Fruit fly (Drosophila melanogaster) whole organism, embryonic: ENCODE measurements around the gene Plap.
A peak's percentile ranks its signal among the peaks of the same experiment; 100 is the strongest.

ENCODE experiments used
- Atf3 ChIP-seq: fragments of 200-800 bp; sonication (Bioruptor generic); optimal IDR thresholded peaks from 3 replicates; lab custom pipeline; 2016; ENCODE audit warnings: missing biosample characterization, missing genetic modification characterization
- CG10267 ChIP-seq: fragments of 200-800 bp; sonication (Bioruptor generic); optimal IDR thresholded peaks from 2 replicates; lab custom pipeline; 2018; ENCODE audit warnings: missing biosample characterization, mild to moderate bottlenecking, missing genetic modification characterization, moderate library complexity
- CG11695 ChIP-seq: fragments of 200-800 bp; sonication (Bioruptor generic); IDR thresholded peaks from 3 replicates; pipeline ENCODE4 v1.3.6; 2022; ENCODE audit warnings: missing biosample characterization, missing genetic modification characterization
- CG12391 ChIP-seq: fragments of 200-800 bp; sonication (Bioruptor generic); optimal IDR thresholded peaks from 3 replicates; lab custom pipeline; 2018; ENCODE audit warnings: missing biosample characterization, mild to moderate bottlenecking, missing genetic modification characterization, moderate library complexity
- CG14441 ChIP-seq: fragments of 200-800 bp; sonication (Bioruptor generic); IDR thresholded peaks from 2 replicates; pipeline ENCODE4 v1.3.6; 2022; ENCODE audit warnings: missing biosample characterization, missing genetic modification characterization
- CG15479 ChIP-seq: fragments of 200-800 bp; sonication (Bioruptor generic); optimal IDR thresholded peaks from 3 replicates; lab custom pipeline; 2019; ENCODE audit warnings: missing biosample characterization, mild to moderate bottlenecking, missing genetic modification characterization, moderate library complexity
- CG1603 ChIP-seq: fragments of 200-800 bp; sonication (Bioruptor generic); optimal IDR thresholded peaks from 2 replicates; lab custom pipeline; 2019; ENCODE audit warnings: missing biosample characterization, mild to moderate bottlenecking, missing genetic modification characterization, moderate library complexity
- CG16813 ChIP-seq: fragments of 200-800 bp; sonication (Bioruptor generic); IDR thresholded peaks from 3 replicates; pipeline ENCODE4 v1.3.6; 2022; ENCODE audit warnings: missing biosample characterization, missing genetic modification characterization; ENCODE audit not compliant: partially characterized antibody
- CG17802 ChIP-seq: fragments of 200-800 bp; sonication (Bioruptor generic); optimal IDR thresholded peaks from 2 replicates; lab custom pipeline; 2018; ENCODE audit warnings: missing biosample characterization, mild to moderate bottlenecking, missing genetic modification characterization, moderate library complexity
- CG18764 ChIP-seq: fragments of 200-800 bp; sonication (Bioruptor generic); optimal IDR thresholded peaks from 3 replicates; lab custom pipeline; 2016; ENCODE audit warnings: missing biosample characterization, missing genetic modification characterization
- CG30403 ChIP-seq: fragments of 200-800 bp; sonication (Bioruptor generic); optimal IDR thresholded peaks from 3 replicates; lab custom pipeline; 2016; ENCODE audit warnings: missing biosample characterization, missing genetic modification characterization
- CG34422 ChIP-seq: fragments of 200-800 bp; sonication (Bioruptor generic); IDR thresholded peaks from 3 replicates; pipeline ENCODE4 v1.3.6; 2022; ENCODE audit warnings: missing biosample characterization, missing genetic modification characterization
- CG3726 ChIP-seq: fragments of 200-800 bp; sonication (Bioruptor generic); IDR thresholded peaks from 3 replicates; pipeline ENCODE4, ENCODE4 v1.3.6; 2022; ENCODE audit warnings: missing biosample characterization, missing genetic modification characterization
- CG4360 ChIP-seq: fragments of 200-800 bp; sonication (Bioruptor generic); IDR thresholded peaks from 2 replicates; pipeline ENCODE4 v1.3.6; 2022; ENCODE audit warnings: missing biosample characterization, missing genetic modification characterization
- CG4617 ChIP-seq: fragments of 200-800 bp; sonication (Bioruptor generic); optimal IDR thresholded peaks from 3 replicates; lab custom pipeline; 2016; ENCODE audit warnings: missing biosample characterization, missing genetic modification characterization, borderline replicate concordance
- CG4707 ChIP-seq: fragments of 200-800 bp; sonication (Bioruptor generic); optimal IDR thresholded peaks from 2 replicates; lab custom pipeline; 2018; ENCODE audit warnings: missing biosample characterization, mild to moderate bottlenecking, missing genetic modification characterization, moderate library complexity
- Fer2 ChIP-seq: fragments of 200-800 bp; sonication (Bioruptor generic); optimal IDR thresholded peaks from 2 replicates; lab custom pipeline; 2018; ENCODE audit warnings: missing biosample characterization, mild to moderate bottlenecking, missing genetic modification characterization, moderate library complexity
- MESR4 ChIP-seq: fragments of 200-800 bp; sonication (Bioruptor generic); optimal IDR thresholded peaks from 2 replicates; lab custom pipeline; 2018; ENCODE audit warnings: missing biosample characterization, mild to moderate bottlenecking, missing genetic modification characterization, moderate library complexity
- Max ChIP-seq: fragments of 200-800 bp; sonication (Bioruptor generic); optimal IDR thresholded peaks from 2 replicates; lab custom pipeline; 2016; ENCODE audit warnings: missing biosample characterization, mild to moderate bottlenecking, missing genetic modification characterization
- Med ChIP-seq: fragments of 200-800 bp; sonication (Bioruptor generic); peaks from one replicate; lab custom pipeline; 2016; ENCODE audit warnings: missing biosample characterization, missing genetic modification characterization, mild to moderate bottlenecking, inconsistent platforms, moderate library complexity
- NC2α ChIP-seq: fragments of 200-800 bp; sonication (Bioruptor generic); optimal IDR thresholded peaks from 2 replicates; lab custom pipeline; 2016; ENCODE audit warnings: missing biosample characterization, missing genetic modification characterization
- Nf-YA ChIP-seq: fragments of 200-800 bp; sonication (Bioruptor generic); IDR thresholded peaks from 2 replicates; pipeline ENCODE4 v1.3.6; 2022; ENCODE audit warnings: missing biosample characterization, missing genetic modification characterization
- Sin3A ChIP-seq: fragments of >200 bp; optimal IDR thresholded peaks from 2 replicates; lab custom pipeline; 2018
- Sry-δ ChIP-seq: fragments of 200-800 bp; sonication (Bioruptor generic); optimal IDR thresholded peaks from 2 replicates; lab custom pipeline; 2016; ENCODE audit warnings: missing biosample characterization, missing genetic modification characterization
- YL-1 ChIP-seq: fragments of 200-800 bp; sonication (Bioruptor generic); optimal IDR thresholded peaks from 3 replicates; lab custom pipeline; 2017; ENCODE audit warnings: missing biosample characterization, mild to moderate bottlenecking, missing genetic modification characterization
- az2 ChIP-seq: fragments of 200-800 bp; sonication (Bioruptor generic); optimal IDR thresholded peaks from 3 replicates; lab custom pipeline; 2016; ENCODE audit warnings: missing biosample characterization, missing genetic modification characterization
- btn ChIP-seq: fragments of 200-800 bp; sonication (Bioruptor generic); optimal IDR thresholded peaks from 2 replicates; lab custom pipeline; 2016; ENCODE audit warnings: missing biosample characterization, missing genetic modification characterization
- cad ChIP-seq: fragments of >200 bp; optimal IDR thresholded peaks from 2 replicates; lab custom pipeline; 2017; ENCODE audit warnings: missing biosample characterization, missing genetic modification characterization
- cg ChIP-seq: fragments of 200-800 bp; sonication (Bioruptor generic); optimal IDR thresholded peaks from 3 replicates; lab custom pipeline; 2019; ENCODE audit warnings: missing biosample characterization, mild to moderate bottlenecking, missing genetic modification characterization, moderate library complexity
- chinmo ChIP-seq: fragments of 200-800 bp; sonication (Bioruptor generic); IDR thresholded peaks from 4 replicates; pipeline ENCODE4 v1.3.6; 2022; ENCODE audit warnings: missing biosample characterization, missing genetic modification characterization; ENCODE audit not compliant: partially characterized antibody
- crol ChIP-seq: fragments of 200-800 bp; sonication (Bioruptor generic); IDR thresholded peaks from 2 replicates; pipeline ENCODE4 v1.3.6; 2022; ENCODE audit warnings: missing biosample characterization, missing genetic modification characterization
- crp ChIP-seq, 2 experiments: fragments of 200-800 bp; sonication (Bioruptor generic); optimal IDR thresholded peaks; 2 replicates in 1 of 2; 3 replicates in 1 of 2; lab custom pipeline; 2017; ENCODE audit warnings: missing biosample characterization in 2 of 2, missing genetic modification characterization in 2 of 2, mild to moderate bottlenecking in 1 of 2, moderate library complexity in 1 of 2
- gfzf ChIP-seq: fragments of 200-800 bp; sonication (Bioruptor generic); optimal IDR thresholded peaks from 2 replicates; lab custom pipeline; 2016; ENCODE audit warnings: missing biosample characterization, mild to moderate bottlenecking, missing genetic modification characterization, moderate library complexity
- jing ChIP-seq: fragments of 200-800 bp; sonication (Bioruptor generic); optimal IDR thresholded peaks from 2 replicates; lab custom pipeline; 2018; ENCODE audit warnings: missing biosample characterization, mild to moderate bottlenecking, missing genetic modification characterization
- knrl ChIP-seq: fragments of 200-800 bp; sonication (Bioruptor generic); IDR thresholded peaks from 3 replicates; pipeline ENCODE4 v1.3.6; 2022; ENCODE audit warnings: missing biosample characterization, missing genetic modification characterization; ENCODE audit not compliant: partially characterized antibody
- nmo ChIP-seq: fragments of 200-800 bp; sonication (Bioruptor generic); optimal IDR thresholded peaks from 2 replicates; lab custom pipeline; 2018; ENCODE audit warnings: missing biosample characterization, mild to moderate bottlenecking, missing genetic modification characterization, moderate library complexity
- pan ChIP-seq, 4 experiments: fragments of >200 bp in 3 of 4; fragments of 200-800 bp in 1 of 4; sonication (Bioruptor generic) in 1 of 4; optimal IDR thresholded peaks in 3 of 4; IDR thresholded peaks in 1 of 4; 2 replicates each; pipeline versions ENCODE4 v1.3.6 to Lab custom; 2017 to 2022; ENCODE audit warnings: missing biosample characterization in 2 of 4, missing genetic modification characterization in 2 of 4, mixed read lengths in 1 of 4
- scrt ChIP-seq: fragments of 200-800 bp; sonication (Bioruptor generic); optimal IDR thresholded peaks from 2 replicates; lab custom pipeline; 2018; ENCODE audit warnings: missing biosample characterization, mild to moderate bottlenecking, missing genetic modification characterization, moderate library complexity
- ssp ChIP-seq: fragments of 200-800 bp; sonication (Bioruptor generic); IDR thresholded peaks from 2 replicates; pipeline ENCODE4 v1.3.6; 2022; ENCODE audit warnings: missing biosample characterization, missing genetic modification characterization
- trh ChIP-seq: fragments of 200-800 bp; sonication (Bioruptor generic); optimal IDR thresholded peaks from 2 replicates; lab custom pipeline; 2016; ENCODE audit warnings: missing biosample characterization, missing genetic modification characterization
- yki ChIP-seq: fragments of >200 bp; optimal IDR thresholded peaks from 3 replicates; lab custom pipeline; 2018
- zen ChIP-seq: fragments of 200-800 bp; sonication (Bioruptor generic); optimal IDR thresholded peaks from 3 replicates; lab custom pipeline; 2018; ENCODE audit warnings: missing biosample characterization, mild to moderate bottlenecking, missing genetic modification characterization, moderate library complexity

Gene Plap

dm6 chr2L:1128932-1129887 lies 41.0 kb downstream of the Plap start, which contains the start of the genes Pino and TBC1D23 (continued):
- peak; percentile 79 for TF ChIP-seq CG14441
- TF ChIP-seq cad (GFP tag; lab: Kevin White, UChicago), result no peak
- TF ChIP-seq nmo (GFP tag; lab: Kevin White, UChicago), result peak; percentile 89
- no peak for TF ChIP-seq btn
- TF ChIP-seq NC2α (GFP tag; lab: Kevin White, UChicago), result no peak
- TF ChIP-seq CG1603, result peak; percentile 6
- TF ChIP-seq CG18764, result peak; percentile 52
- TF ChIP-seq, all 482 proteins: peak for 293

DNA sequence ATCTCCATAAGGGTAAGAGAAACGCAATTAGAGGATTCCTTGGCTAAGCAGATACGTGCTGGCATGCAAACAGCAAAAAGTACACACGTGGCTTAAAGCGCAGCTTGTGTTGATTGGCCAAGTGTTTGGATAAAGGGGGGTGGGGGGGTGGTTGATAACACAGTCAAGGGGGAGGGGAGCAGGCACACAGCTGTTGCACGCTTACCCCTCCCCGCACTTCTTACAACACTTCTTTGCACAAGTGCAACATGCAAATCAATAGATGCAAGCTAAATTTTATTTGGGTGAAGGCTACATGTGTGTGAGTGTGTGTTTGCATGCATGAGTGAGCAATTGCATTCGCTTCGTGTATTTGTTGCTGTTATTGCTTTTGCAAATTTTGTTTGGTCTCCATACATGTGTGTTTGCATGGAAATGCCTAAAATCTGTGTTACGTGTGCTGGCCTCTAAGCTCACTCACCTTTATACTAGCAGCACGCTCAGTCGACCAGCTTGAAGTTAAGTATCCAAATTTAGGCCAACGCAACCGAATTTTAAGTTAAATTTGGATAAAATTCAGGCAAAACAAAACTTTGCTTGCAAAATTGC lies 41.7 kb downstream of the Plap start:
- TF ChIP-seq Atf3 (GFP tag; lab: Kevin White, UChicago), result no peak
- no peak for TF ChIP-seq Nf-YA (GFP tag; lab: Robert Waterston, UW)
- no peak for TF ChIP-seq CG30403 (GFP tag; lab: Kevin White, UChicago)
- TF ChIP-seq CG15479 (GFP tag; lab: Kevin White, UChicago), result peak; percentile 37
- TF ChIP-seq CG34422 (GFP tag; lab: Robert Waterston, UW), result peak; percentile 43; the same call in 1 of the 3 replicates
- peak; percentile 20 for TF ChIP-seq CG4617 (GFP tag; lab: Kevin White, UChicago)
- TF ChIP-seq scrt (GFP tag; lab: Kevin White, UChicago), result peak; percentile 48
- peak; percentile 22 for TF ChIP-seq cg (GFP tag; lab: Kevin White, UChicago)
- no peak for TF ChIP-seq trh (GFP tag; lab: Kevin White, UChicago)
- no peak for TF ChIP-seq CG3726 (GFP tag; lab: Robert Waterston, UW)
- no peak for TF ChIP-seq az2 (GFP tag; lab: Kevin White, UChicago)
- TF ChIP-seq CG16813 (GFP tag; lab: Robert Waterston, UW), result no peak
- peak in 1 of 2 experiments; percentile 64 for TF ChIP-seq crp (GFP tag; optimal IDR thresholded peaks at IDR 0.05; lab: Kevin White, UChicago)
- TF ChIP-seq gfzf, result no peak
- TF ChIP-seq chinmo (GFP tag; lab: Robert Waterston, UW), result 0 out of 4 replicates have a peak, but pooled peaks have one; percentile 35
- TF ChIP-seq Sin3A (lab: Kevin White, UChicago), result peak; percentile 14
- no peak for TF ChIP-seq zen (tag; lab: Kevin White, UChicago)
- no peak for TF ChIP-seq pan (optimal IDR thresholded peaks at IDR 0.05; lab: Kevin White, UChicago)
- TF ChIP-seq pan (GFP tag; optimal IDR thresholded peaks at IDR 0.05 in 1 of 2, IDR thresholded peaks at IDR 0.05 in 1 of 2), result no peak
- TF ChIP-seq CG11695 (GFP tag; lab: Robert Waterston, UW), result no peak
- TF ChIP-seq Fer2, result no peak
- TF ChIP-seq CG12391 (tag; lab: Kevin White, UChicago), result no peak
- peak; percentile 30 for TF ChIP-seq YL-1 (GFP tag; lab: Kevin White, UChicago)
- TF ChIP-seq CG10267 (tag; lab: Kevin White, UChicago), result no peak
- TF ChIP-seq knrl, result no peak
- TF ChIP-seq CG4707 (GFP tag; lab: Kevin White, UChicago), result no peak
- TF ChIP-seq crol (GFP tag; lab: Robert Waterston, UW), result peak; percentile 97
- TF ChIP-seq Sry-δ (GFP tag; lab: Kevin White, UChicago), result no peak
- no peak for TF ChIP-seq jing (GFP tag; lab: Kevin White, UChicago)
- peak; percentile 51 for TF ChIP-seq MESR4 (GFP tag; lab: Kevin White, UChicago)
- no peak for TF ChIP-seq ssp (GFP tag; lab: Robert Waterston, UW)
- TF ChIP-seq CG17802 (tag; lab: Kevin White, UChicago), result no peak
- TF ChIP-seq Max, result no peak
- TF ChIP-seq Med (GFP tag; lab: Kevin White, UChicago), result no peak
- 0 out of 2 replicates have a peak, but pooled peaks have one; percentile 2 for TF ChIP-seq CG4360
- no peak for TF ChIP-seq yki (lab: Kevin White, UChicago)
